Fruit fly (Drosophila melanogaster) whole organism, wandering third instar larva: Measurements from ENCODE around the gene CG5805.

Experiments used
- CrebA ChIP-seq: fragments of 200-800 bp; sonication (Bioruptor generic); optimal IDR thresholded peaks from 2 replicates; lab custom pipeline; 2016; ENCODE audit warnings: missing biosample characterization, mild to moderate bottlenecking, missing genetic modification characterization, borderline replicate concordance
- Hr78 ChIP-seq: fragments of >200 bp; optimal IDR thresholded peaks from 2 replicates; lab custom pipeline; 2017; ENCODE audit warnings: missing biosample characterization, missing genetic modification characterization
- OdsH ChIP-seq: fragments of 200-800 bp; sonication (Bioruptor generic); optimal IDR thresholded peaks from 2 replicates; lab custom pipeline; 2016; ENCODE audit warnings: missing biosample characterization, mild to moderate bottlenecking, missing genetic modification characterization
- Vsx2 ChIP-seq: fragments of 200-300, 225-300 bp; sonication (Bioruptor generic); optimal IDR thresholded peaks from 2 replicates; lab custom pipeline; 2018; ENCODE audit warnings: missing biosample characterization, missing genetic modification characterization; ENCODE audit not compliant: partially characterized antibody
- dsf ChIP-seq: sonication (Bioruptor generic); optimal IDR thresholded peaks from 2 replicates; lab custom pipeline; 2016; ENCODE audit warnings: missing biosample characterization, missing genetic modification characterization, borderline replicate concordance
- rgr ChIP-seq: fragments of 200-800 bp; sonication (Bioruptor generic); optimal IDR thresholded peaks from 3 replicates; lab custom pipeline; 2016; ENCODE audit warnings: missing biosample characterization, mild to moderate bottlenecking, missing genetic modification characterization

CG5805 gene

DNA sequence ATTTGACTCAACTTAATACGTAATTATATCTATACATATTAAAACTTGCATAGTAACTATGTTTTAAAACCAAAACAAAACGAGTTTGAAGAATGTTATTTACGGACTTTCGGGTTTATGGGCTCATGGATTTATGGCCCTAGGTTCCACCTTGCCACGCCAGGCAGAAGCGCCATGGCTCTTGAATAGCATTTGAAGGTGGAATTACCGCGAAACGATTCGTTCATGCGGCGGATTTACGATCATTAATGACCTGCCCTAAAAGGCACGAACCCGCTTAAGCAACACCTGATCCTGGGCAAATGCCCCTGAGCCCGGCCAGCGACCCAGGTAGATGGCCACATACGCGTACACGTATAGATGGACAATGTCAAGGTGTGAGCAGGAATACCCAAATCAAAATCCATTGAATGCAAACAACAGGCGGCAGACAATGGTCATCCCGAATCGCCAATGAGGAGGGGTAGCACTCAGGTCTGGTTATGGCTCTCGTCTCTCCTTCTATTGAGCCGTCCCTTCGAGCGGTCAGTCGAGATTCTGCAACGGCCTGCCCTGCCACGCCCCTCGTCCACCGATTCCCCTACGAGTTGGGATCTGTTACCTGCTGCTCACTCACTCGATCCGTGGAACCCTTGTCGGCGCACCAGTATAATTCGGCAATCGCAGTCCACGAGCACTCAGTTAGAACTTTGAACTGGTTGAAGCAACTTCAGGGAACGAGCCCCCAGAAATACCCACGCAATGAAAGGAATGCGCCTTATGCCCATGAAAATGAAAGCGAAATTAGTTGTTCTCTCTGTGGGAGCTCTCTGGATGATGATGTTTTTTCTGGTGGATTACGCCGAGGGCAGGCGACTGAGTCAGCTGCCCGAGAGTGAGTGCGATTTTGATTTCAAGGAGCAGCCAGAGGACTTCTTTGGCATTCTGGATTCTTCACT lies 37.9 kb downstream of the CG5805 start, which contains the start of gene tld:
tld (plus strand) TSS at position 677 of the 938 bp plus-strand sequence.
- TF ChIP-seq CrebA (no peak), Vsx2 (GFP tag; lab: Kevin White, UChicago) (peak; percentile 21), Hr78 (no peak), rgr (no peak), OdsH (GFP tag; lab: Kevin White, UChicago) (no peak), dsf (GFP tag; lab: Kevin White, UChicago) (no peak)
